Worm (Caenorhabditis elegans) whole organism, L1 larva: ENCODE data around the gene T05A7.7.

Experiments used
- aly-2 ChIP-seq: fragments of 150-350 bp; optimal IDR thresholded peaks from 2 replicates; lab custom pipeline; 2014; ENCODE audit warnings: missing biosample characterization, missing genetic modification characterization
- ama-1 ChIP-seq: fragments of 150-350 bp; optimal IDR thresholded peaks from 2 replicates; lab custom pipeline; 2014
- elt-3 ChIP-seq, 6 experiments: fragments of 150-350 bp in 1 of 6; sonication (generic microtip); optimal IDR thresholded peaks; 2 replicates each; lab custom pipeline; 2017 to 2018; ENCODE audit warnings: missing biosample characterization in 6 of 6, missing genetic modification characterization in 6 of 6, inconsistent platforms in 1 of 6
- lin-13 ChIP-seq: fragments of 150-350 bp; optimal IDR thresholded peaks from 2 replicates; lab custom pipeline; 2014; ENCODE audit warnings: missing biosample characterization, missing genetic modification reagents, missing genetic modification characterization
- nhr-11 ChIP-seq: fragments of 150-350 bp; optimal IDR thresholded peaks from 2 replicates; lab custom pipeline; 2014; ENCODE audit warnings: missing biosample characterization, missing genetic modification characterization
- nhr-19 ChIP-seq: fragments of 200-800 bp; sonication (Bioruptor generic); conservative IDR thresholded peaks from 2 replicates; pipeline ENCODE4 v1.3.6; 2022; ENCODE audit warnings: missing genetic modification characterization, missing compliant biosample characterization
- nhr-28 ChIP-seq: fragments of 150-350 bp; optimal IDR thresholded peaks from 2 replicates; lab custom pipeline; 2014; ENCODE audit warnings: missing biosample characterization, missing genetic modification characterization
- pag-3 ChIP-seq: sonication (generic microtip); optimal IDR thresholded peaks from 2 replicates; lab custom pipeline; 2017; ENCODE audit warnings: missing genetic modification characterization, mild to moderate bottlenecking, missing compliant biosample characterization, antibody characterized with exemption, borderline replicate concordance; ENCODE audit not compliant: insufficient read depth
- snpc-4 ChIP-seq: fragments of 150-350 bp; optimal IDR thresholded peaks from 2 replicates; lab custom pipeline; 2014; ENCODE audit warnings: missing biosample characterization, missing genetic modification characterization
- sox-4 ChIP-seq: sonication (generic microtip); optimal IDR thresholded peaks from 2 replicates; lab custom pipeline; 2016; ENCODE audit warnings: missing genetic modification characterization, missing compliant biosample characterization
- sptf-1 ChIP-seq: fragments of 150-350 bp; optimal IDR thresholded peaks from 2 replicates; lab custom pipeline; 2014; ENCODE audit warnings: missing biosample characterization, missing genetic modification characterization
- unc-62 ChIP-seq: fragments of 150-350 bp; optimal IDR thresholded peaks from 2 replicates; lab custom pipeline; 2014; ENCODE audit warnings: missing biosample characterization, missing genetic modification reagents, missing genetic modification characterization
- zip-4 ChIP-seq: fragments of 200-800 bp; sonication (Bioruptor generic); optimal IDR thresholded peaks from 2 replicates; lab custom pipeline; 2018; ENCODE audit warnings: mild to moderate bottlenecking, missing genetic modification characterization, moderate library complexity, missing compliant biosample characterization

DNA sequence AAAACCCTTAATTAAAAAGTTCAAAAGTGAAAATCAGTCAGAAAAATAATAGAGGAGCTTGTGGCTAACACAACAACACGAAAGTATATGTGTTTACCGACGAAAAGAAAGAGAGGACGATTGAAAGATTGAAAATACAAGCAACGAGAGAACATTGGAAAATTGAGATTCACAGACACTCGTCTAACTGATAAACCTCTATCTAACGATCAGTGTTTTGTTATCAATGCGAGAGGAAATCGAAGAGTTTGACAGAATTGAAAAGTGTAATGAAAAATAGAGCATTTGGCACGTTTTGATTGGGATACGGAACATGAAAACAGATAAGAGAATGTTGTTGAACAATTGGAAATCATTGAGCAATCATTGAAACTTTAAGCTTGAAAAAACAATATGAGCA, 47.4 kb upstream of the T05A7.7 start:
- no peak for TF ChIP-seq lin-13 (GFP tag; lab: Kevin White, UChicago)
- TF ChIP-seq nhr-19 (GFP tag; lab: Robert Waterston, UW), result no peak
- no peak for TF ChIP-seq aly-2 (tag; lab: Kevin White, UChicago)
- TF ChIP-seq pag-3, result no peak
- TF ChIP-seq snpc-4 (tag; lab: Kevin White, UChicago), result no peak
- TF ChIP-seq nhr-11 (tag; lab: Kevin White, UChicago), result no peak
- no peak for TF ChIP-seq sox-4
- no peak for TF ChIP-seq ama-1 (lab: Kevin White, UChicago)
- TF ChIP-seq nhr-28 (tag; lab: Kevin White, UChicago), result no peak
- TF ChIP-seq elt-3 (tag; optimal IDR thresholded peaks at IDR 0.05; lab: Kevin White, UChicago), result peak in 4 of 6 experiments; percentile 4 to 71 (median 39)
- no peak for TF ChIP-seq unc-62 (GFP tag; lab: Kevin White, UChicago)
- TF ChIP-seq zip-4 (GFP tag; lab: Kevin White, UChicago), result no peak
- no peak for TF ChIP-seq sptf-1 (tag; lab: Kevin White, UChicago)
